Fruit fly (Drosophila melanogaster) whole organism, embryonic: ENCODE measurements around the gene Eip63F-1.
A peak's percentile ranks its signal among the peaks of the same experiment; 100 is the strongest.

Experiments
- Antp ChIP-seq: fragments of 200-800 bp; sonication (Bioruptor generic); optimal IDR thresholded peaks from 3 replicates; lab custom pipeline; 2016; ENCODE audit warnings: missing biosample characterization, missing genetic modification characterization
- CG12155 ChIP-seq: fragments of 200-800 bp; sonication (Bioruptor generic); optimal IDR thresholded peaks from 3 replicates; lab custom pipeline; 2016; ENCODE audit warnings: missing biosample characterization, missing genetic modification characterization
- CG12219 ChIP-seq: fragments of 200-800 bp; sonication (Bioruptor generic); optimal IDR thresholded peaks from 3 replicates; lab custom pipeline; 2018; ENCODE audit warnings: missing biosample characterization, mild to moderate bottlenecking, missing genetic modification characterization
- CG12391 ChIP-seq: fragments of 200-800 bp; sonication (Bioruptor generic); optimal IDR thresholded peaks from 3 replicates; lab custom pipeline; 2018; ENCODE audit warnings: missing biosample characterization, mild to moderate bottlenecking, missing genetic modification characterization, moderate library complexity
- CG13894 ChIP-seq: fragments of 200-800 bp; sonication (Bioruptor generic); optimal IDR thresholded peaks from 3 replicates; lab custom pipeline; 2018; ENCODE audit warnings: missing biosample characterization, mild to moderate bottlenecking, missing genetic modification characterization, moderate library complexity
- CG15269 ChIP-seq: fragments of 200-800 bp; sonication (Bioruptor generic); optimal IDR thresholded peaks from 2 replicates; lab custom pipeline; 2018; ENCODE audit warnings: missing biosample characterization, mild to moderate bottlenecking, missing genetic modification characterization, moderate library complexity
- CG1602 ChIP-seq: fragments of 200-800 bp; sonication (Bioruptor generic); optimal IDR thresholded peaks from 3 replicates; lab custom pipeline; 2016; ENCODE audit warnings: missing biosample characterization, missing genetic modification characterization
- CG16813 ChIP-seq: fragments of 200-800 bp; sonication (Bioruptor generic); IDR thresholded peaks from 3 replicates; pipeline ENCODE4 v1.3.6; 2022; ENCODE audit warnings: missing biosample characterization, missing genetic modification characterization; ENCODE audit not compliant: partially characterized antibody
- CG17361 ChIP-seq: fragments of 200-800 bp; sonication (Bioruptor generic); IDR thresholded peaks from 3 replicates; pipeline ENCODE4 v1.3.6; 2022; ENCODE audit warnings: missing biosample characterization, missing genetic modification characterization
- CG17385 ChIP-seq: fragments of 200-800 bp; sonication (Bioruptor generic); optimal IDR thresholded peaks from 3 replicates; lab custom pipeline; 2018; ENCODE audit warnings: missing biosample characterization, mild to moderate bottlenecking, missing genetic modification characterization
- CG1792 ChIP-seq: fragments of 200-800 bp; sonication (Bioruptor generic); optimal IDR thresholded peaks from 2 replicates; lab custom pipeline; 2016; ENCODE audit warnings: missing biosample characterization, missing genetic modification characterization
- CG18619 ChIP-seq: fragments of 200-800 bp; sonication (Bioruptor generic); optimal IDR thresholded peaks from 3 replicates; lab custom pipeline; 2017; ENCODE audit warnings: missing biosample characterization, mild to moderate bottlenecking, missing genetic modification characterization
- CG2202 ChIP-seq: fragments of 200-800 bp; sonication (Bioruptor generic); optimal IDR thresholded peaks from 2 replicates; lab custom pipeline; 2018; ENCODE audit warnings: missing biosample characterization, mild to moderate bottlenecking, missing genetic modification characterization
- CG2889 ChIP-seq: fragments of 200-800 bp; sonication (Bioruptor generic); IDR thresholded peaks from 3 replicates; pipeline ENCODE4 v1.3.6; 2022; ENCODE audit warnings: missing biosample characterization, missing genetic modification characterization
- CG32767 ChIP-seq: fragments of 200-800 bp; sonication (Bioruptor generic); IDR thresholded peaks from 2 replicates; pipeline ENCODE4 v1.3.6; 2022; ENCODE audit warnings: missing biosample characterization, missing genetic modification characterization
- CG32772 ChIP-seq: fragments of 200-800 bp; sonication (Bioruptor generic); IDR thresholded peaks from 2 replicates; pipeline ENCODE4 v1.3.6; 2022; ENCODE audit warnings: missing biosample characterization, missing genetic modification characterization
- CG6175 ChIP-seq: fragments of 200-800 bp; sonication (Bioruptor generic); IDR thresholded peaks from 3 replicates; pipeline ENCODE4 v1.3.6; 2022; ENCODE audit warnings: missing biosample characterization, missing genetic modification characterization
- CG8290 ChIP-seq, 3 experiments: fragments of 200-800 bp; sonication (Bioruptor generic); optimal IDR thresholded peaks; 2 replicates each; lab custom pipeline; 2016 to 2019; ENCODE audit warnings: missing biosample characterization in 3 of 3, missing genetic modification characterization in 3 of 3, mild to moderate bottlenecking in 2 of 3, moderate library complexity in 1 of 3
- CG8388 ChIP-seq: fragments of 200-800 bp; sonication (Bioruptor generic); optimal IDR thresholded peaks from 2 replicates; lab custom pipeline; 2019; ENCODE audit warnings: missing biosample characterization, mild to moderate bottlenecking, missing genetic modification characterization, moderate library complexity
- CG9797 ChIP-seq: fragments of 200-800 bp; sonication (Bioruptor generic); optimal IDR thresholded peaks from 3 replicates; lab custom pipeline; 2018; ENCODE audit warnings: missing biosample characterization, mild to moderate bottlenecking, missing genetic modification characterization
- CrebB ChIP-seq: fragments of 200-800 bp; sonication (Bioruptor generic); optimal IDR thresholded peaks from 3 replicates; lab custom pipeline; 2018; ENCODE audit warnings: missing biosample characterization, mild to moderate bottlenecking, missing genetic modification characterization
- D19A ChIP-seq: fragments of 200-800 bp; optimal IDR thresholded peaks from 3 replicates; lab custom pipeline; 2019; ENCODE audit warnings: missing biosample characterization, mild to moderate bottlenecking, missing genetic modification characterization, moderate library complexity
- Fer1 ChIP-seq: fragments of 200-800 bp; sonication (Bioruptor generic); optimal IDR thresholded peaks from 2 replicates; lab custom pipeline; 2017; ENCODE audit warnings: missing biosample characterization, mild to moderate bottlenecking, missing genetic modification characterization
- H2.0 ChIP-seq: fragments of 200-800 bp; sonication (Bioruptor generic); IDR thresholded peaks from 2 replicates; pipeline ENCODE4 v1.3.6; 2022; ENCODE audit warnings: missing biosample characterization, missing genetic modification characterization
- HHEX ChIP-seq: fragments of 200-800 bp; sonication (Bioruptor generic); optimal IDR thresholded peaks from 3 replicates; lab custom pipeline; 2017; ENCODE audit warnings: missing biosample characterization, mild to moderate bottlenecking, missing genetic modification characterization, missing genetic modification reagents
- HLH3B ChIP-seq: fragments of 200-800 bp; sonication (Bioruptor generic); IDR thresholded peaks from 2 replicates; pipeline ENCODE4 v1.3.6; 2022; ENCODE audit warnings: missing biosample characterization, missing genetic modification characterization
- HmgZ ChIP-seq: fragments of 200-800 bp; sonication (Bioruptor generic); optimal IDR thresholded peaks from 2 replicates; lab custom pipeline; 2018; ENCODE audit warnings: missing biosample characterization, mild to moderate bottlenecking, missing genetic modification characterization
- Mad ChIP-seq: fragments of 200-800 bp; sonication (Bioruptor generic); optimal IDR thresholded peaks from 2 replicates; lab custom pipeline; 2016; ENCODE audit warnings: missing biosample characterization, missing genetic modification characterization
- Nf-YB ChIP-seq: fragments of 200-800 bp; sonication (Bioruptor generic); optimal IDR thresholded peaks from 3 replicates; lab custom pipeline; 2019; ENCODE audit warnings: missing biosample characterization, mild to moderate bottlenecking, missing genetic modification characterization, moderate library complexity
- Optix ChIP-seq: fragments of 200-800 bp; sonication (Bioruptor generic); IDR thresholded peaks from 3 replicates; pipeline ENCODE4 v1.3.6; 2022; ENCODE audit warnings: missing biosample characterization, missing genetic modification characterization
- PHDP ChIP-seq: fragments of 200-800 bp; sonication (Bioruptor generic); optimal IDR thresholded peaks from 3 replicates; lab custom pipeline; 2018; ENCODE audit warnings: missing biosample characterization, mild to moderate bottlenecking, missing genetic modification characterization, moderate library complexity
- Poxn ChIP-seq: fragments of 200-800 bp; sonication (Bioruptor generic); IDR thresholded peaks from 2 replicates; pipeline ENCODE4 v1.3.6; 2022; ENCODE audit warnings: missing biosample characterization, missing genetic modification characterization
- Sox100B ChIP-seq: fragments of 200-800 bp; sonication (Bioruptor generic); optimal IDR thresholded peaks from 3 replicates; lab custom pipeline; 2018; ENCODE audit warnings: missing biosample characterization, mild to moderate bottlenecking, missing genetic modification characterization
- Trl ChIP-seq, 3 experiments: fragments of >200 bp in 2 of 3; fragments of 200-800 bp in 1 of 3; sonication (Bioruptor generic) in 1 of 3; optimal IDR thresholded peaks; 2 replicates in 1 of 3; 3 replicates in 2 of 3; lab custom pipeline; 2016 to 2017; ENCODE audit warnings: missing biosample characterization in 1 of 3, missing genetic modification characterization in 1 of 3
- bcd ChIP-seq: fragments of 200-800 bp; sonication (Bioruptor generic); optimal IDR thresholded peaks from 2 replicates; lab custom pipeline; 2017; ENCODE audit warnings: missing biosample characterization, mild to moderate bottlenecking, missing genetic modification characterization
- cwo ChIP-seq: fragments of 200-800 bp; sonication (Bioruptor generic); optimal IDR thresholded peaks from 3 replicates; lab custom pipeline; 2017; ENCODE audit warnings: missing biosample characterization, missing genetic modification characterization, mild to moderate bottlenecking, moderate library complexity, missing genetic modification reagents
- dmrt99B ChIP-seq: fragments of 200-800 bp; sonication (Bioruptor generic); optimal IDR thresholded peaks from 2 replicates; lab custom pipeline; 2018; ENCODE audit warnings: missing biosample characterization, mild to moderate bottlenecking, missing genetic modification characterization, moderate library complexity
- fd102C ChIP-seq: fragments of 200-800 bp; sonication (Bioruptor generic); optimal IDR thresholded peaks from 2 replicates; lab custom pipeline; 2018; ENCODE audit warnings: missing biosample characterization, mild to moderate bottlenecking, missing genetic modification characterization, moderate library complexity
- fd3F ChIP-seq: fragments of 200-800 bp; sonication (Bioruptor generic); optimal IDR thresholded peaks from 2 replicates; lab custom pipeline; 2018; ENCODE audit warnings: missing biosample characterization, mild to moderate bottlenecking, missing genetic modification characterization, moderate library complexity
- fd64A ChIP-seq: fragments of 200-800 bp; sonication (Bioruptor generic); optimal IDR thresholded peaks from 3 replicates; lab custom pipeline; 2018; ENCODE audit warnings: missing biosample characterization, mild to moderate bottlenecking, missing genetic modification characterization
- gsb ChIP-seq: fragments of 200-800 bp; sonication (Bioruptor generic); IDR thresholded peaks from 2 replicates; pipeline ENCODE4 v1.3.6; 2022; ENCODE audit warnings: missing biosample characterization, missing genetic modification characterization
- jing ChIP-seq: fragments of 200-800 bp; sonication (Bioruptor generic); optimal IDR thresholded peaks from 2 replicates; lab custom pipeline; 2018; ENCODE audit warnings: missing biosample characterization, mild to moderate bottlenecking, missing genetic modification characterization
- nmo ChIP-seq: fragments of 200-800 bp; sonication (Bioruptor generic); optimal IDR thresholded peaks from 2 replicates; lab custom pipeline; 2018; ENCODE audit warnings: missing biosample characterization, mild to moderate bottlenecking, missing genetic modification characterization, moderate library complexity
- pfk ChIP-seq: fragments of 200-800 bp; sonication (Bioruptor generic); optimal IDR thresholded peaks from 2 replicates; lab custom pipeline; 2018; ENCODE audit warnings: missing biosample characterization, mild to moderate bottlenecking, missing genetic modification characterization, moderate library complexity
- salm ChIP-seq: fragments of 200-800 bp; sonication (Bioruptor generic); optimal IDR thresholded peaks from 2 replicates; lab custom pipeline; 2018; ENCODE audit warnings: missing biosample characterization, mild to moderate bottlenecking, missing genetic modification characterization
- vnd ChIP-seq: fragments of 200-800 bp; sonication (Bioruptor generic); IDR thresholded peaks from 3 replicates; pipeline ENCODE4 v1.3.6; 2022; ENCODE audit warnings: missing biosample characterization, missing genetic modification characterization; ENCODE audit not compliant: partially characterized antibody
- yki ChIP-seq: fragments of >200 bp; optimal IDR thresholded peaks from 3 replicates; lab custom pipeline; 2018
- zfh1 ChIP-seq: fragments of 200-800 bp; sonication (Bioruptor generic); IDR thresholded peaks from 3 replicates; pipeline ENCODE4 v1.3.6; 2022; ENCODE audit warnings: missing biosample characterization, missing genetic modification characterization

Gene Eip63F-1

DNA sequence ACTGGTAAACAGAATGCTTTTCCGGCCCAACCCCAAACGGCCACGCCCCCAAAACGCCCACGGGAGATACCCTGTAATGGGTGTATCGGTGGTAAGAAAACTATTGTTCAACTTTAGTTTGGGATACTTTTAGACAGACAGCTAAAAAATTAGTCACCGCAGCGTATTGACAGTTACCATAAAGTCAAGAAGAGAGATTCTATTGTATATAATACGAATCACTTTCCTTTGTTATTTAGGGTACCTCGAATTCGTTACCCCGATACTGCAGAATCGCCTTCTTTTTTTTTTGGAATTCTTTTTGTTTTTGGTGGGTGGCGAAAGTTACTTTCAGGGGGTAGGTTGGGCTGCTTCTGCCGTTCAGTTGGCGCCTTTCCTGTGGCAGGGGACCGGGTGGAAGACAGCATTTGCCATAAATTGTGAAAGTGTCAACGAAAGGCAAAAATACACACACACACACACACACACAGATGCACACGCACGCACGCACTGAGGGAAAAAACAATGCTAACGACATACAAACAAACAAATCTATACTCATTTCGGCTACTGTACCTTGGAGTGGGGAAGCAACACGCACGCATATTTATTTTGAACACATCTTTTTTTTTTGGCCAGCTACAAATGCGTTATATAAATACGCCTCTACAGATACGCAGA is 35.1 kb upstream of the Eip63F-1 start:
- TF ChIP-seq CG18619 (GFP tag; lab: Kevin White, UChicago), result no peak
- no peak for TF ChIP-seq CG16813 (GFP tag; lab: Robert Waterston, UW)
- TF ChIP-seq fd3F, result peak; percentile 17
- TF ChIP-seq CG6175 (GFP tag; lab: Robert Waterston, UW), result no peak
- TF ChIP-seq CG2202 (tag; lab: Kevin White, UChicago), result no peak
- TF ChIP-seq Optix (GFP tag; lab: Robert Waterston, UW), result 0 out of 3 replicates have a peak, but pooled peaks have one; percentile 31
- peak; percentile 18 for TF ChIP-seq PHDP (tag; lab: Kevin White, UChicago)
- no peak for TF ChIP-seq vnd (GFP tag; lab: Robert Waterston, UW)
- TF ChIP-seq CG17361 (GFP tag; lab: Robert Waterston, UW), result peak; percentile 32; the same call in 1 of the 3 replicates
- TF ChIP-seq dmrt99B (tag; lab: Kevin White, UChicago), result peak; percentile 66
- TF ChIP-seq CG32772 (GFP tag; lab: Robert Waterston, UW), result 0 out of 2 replicates have a peak, but pooled peaks have one; percentile 8
- peak; percentile 10 for TF ChIP-seq HmgZ (tag; lab: Kevin White, UChicago)
- peak; percentile 53 for TF ChIP-seq Fer1 (GFP tag; lab: Kevin White, UChicago)
- peak; percentile 2 for TF ChIP-seq Mad (GFP tag; lab: Kevin White, UChicago)
- peak; percentile 41 for TF ChIP-seq Antp
- no peak for TF ChIP-seq Trl (optimal IDR thresholded peaks at IDR 0.05; lab: Kevin White, UChicago)
- peak; percentile 20 for TF ChIP-seq Trl (GFP tag; optimal IDR thresholded peaks at IDR 0.05; lab: Kevin White, UChicago)
- peak; percentile 45 for TF ChIP-seq H2.0 (GFP tag; lab: Robert Waterston, UW)
- TF ChIP-seq Nf-YB (GFP tag; lab: Kevin White, UChicago), result no peak
- TF ChIP-seq CG32767 (GFP tag; lab: Robert Waterston, UW), result no peak
- TF ChIP-seq D19A, result peak; percentile 31
- TF ChIP-seq Sox100B (GFP tag; lab: Kevin White, UChicago), result peak; percentile 23
- TF ChIP-seq zfh1 (GFP tag; lab: Robert Waterston, UW), result 0 out of 3 replicates have a peak, but pooled peaks have one; percentile 40
- no peak for TF ChIP-seq salm
- peak; percentile 41 for TF ChIP-seq nmo
- no peak for TF ChIP-seq HHEX
- no peak for TF ChIP-seq CG1792
- TF ChIP-seq CG12391 (tag; lab: Kevin White, UChicago), result peak; percentile 39
- no peak for TF ChIP-seq fd64A (GFP tag; lab: Kevin White, UChicago)
- peak; percentile 1 for TF ChIP-seq jing (GFP tag; lab: Kevin White, UChicago)
- no peak for TF ChIP-seq Poxn (GFP tag; lab: Robert Waterston, UW)
- no peak for TF ChIP-seq CG1602 (GFP tag; lab: Kevin White, UChicago)
- peak; percentile 55 for TF ChIP-seq CG15269
- TF ChIP-seq CG17385 (GFP tag; lab: Kevin White, UChicago), result peak; percentile 47
- TF ChIP-seq CG2889 (GFP tag; lab: Robert Waterston, UW), result no peak
- peak; percentile 20; the same call in 1 of the 2 replicates for TF ChIP-seq HLH3B (GFP tag; lab: Robert Waterston, UW)
- peak; percentile 9 for TF ChIP-seq CG12219 (GFP tag; lab: Kevin White, UChicago)
- peak; percentile 45 for TF ChIP-seq cwo (GFP tag; lab: Kevin White, UChicago)
- TF ChIP-seq fd102C, result no peak
- no peak for TF ChIP-seq CG12155
- no peak for TF ChIP-seq pfk (GFP tag; lab: Kevin White, UChicago)
- TF ChIP-seq CG8290 (GFP tag; optimal IDR thresholded peaks at IDR 0.05; lab: Kevin White, UChicago), result no peak
- TF ChIP-seq CG8290 (tag; optimal IDR thresholded peaks at IDR 0.05; lab: Kevin White, UChicago), result peak in 1 of 2 experiments; percentile 39
- TF ChIP-seq CG8388 (GFP tag; lab: Kevin White, UChicago), result peak; percentile 17
- no peak for TF ChIP-seq gsb (GFP tag; lab: Robert Waterston, UW)
- no peak for TF ChIP-seq CG13894 (tag; lab: Kevin White, UChicago)
- TF ChIP-seq yki (lab: Kevin White, UChicago), result no peak
- TF ChIP-seq CrebB (tag; lab: Kevin White, UChicago), result no peak
- TF ChIP-seq bcd, result peak; percentile 39
- TF ChIP-seq CG9797 (GFP tag; lab: Kevin White, UChicago), result no peak
